Fruit fly (Drosophila melanogaster): ENCODE measurements around the gene CG13920.

- TF ChIP-seq CG10348 (GFP tag; IDR thresholded peaks at IDR 0.05) (no peak), CG32121 (GFP tag; IDR thresholded peaks at IDR 0.05) (no peak), CG8301 (tag; optimal IDR thresholded peaks at IDR 0.05) (no peak), CG13204 (GFP tag; optimal IDR thresholded peaks at IDR 0.05) (no peak), CG9948 (tag; optimal IDR thresholded peaks at IDR 0.05) (no peak), CG17806 (tag; optimal IDR thresholded peaks at IDR 0.05) (no peak)
Measured at dm6 chr3L:1670008-1670407, 21.3 kb downstream of the CG13920 start, which contains the start of gene RabX5.

Data from whole organism, pupa.